Fruit fly (Drosophila melanogaster): Measurements from ENCODE around the gene CG12817.

The CG12817 gene

dm6 chr3R:10268101-10268864 is 43.8 kb upstream of the CG12817 start (continued):
- TF ChIP-seq HLH54F (GFP tag; optimal IDR thresholded peaks at IDR 0.05) (peak; percentile 84), Ravus (GFP tag; IDR thresholded peaks at IDR 0.05) (peak; percentile 35), CG11398 (GFP tag; optimal IDR thresholded peaks at IDR 0.05) (peak; percentile 66), inv (GFP tag; IDR thresholded peaks at IDR 0.05; ENCODE audit: partially characterized antibody) (no peak), usp (GFP tag; optimal IDR thresholded peaks at IDR 0.05) (no peak), pfk (GFP tag; optimal IDR thresholded peaks at IDR 0.05) (no peak), wdn (GFP tag; IDR thresholded peaks at IDR 0.05) (peak; percentile 57; the same call in 1 of the 2 replicates), p53 (GFP tag; optimal IDR thresholded peaks at IDR 0.05) (no peak), insv (GFP tag; optimal IDR thresholded peaks at IDR 0.05) (peak in 1 of 2 experiments; percentile 5), ERR (GFP tag; optimal IDR thresholded peaks at IDR 0.05) (peak; percentile 58), grn (GFP tag; optimal IDR thresholded peaks at IDR 0.05) (peak; percentile 66), sr (GFP tag; IDR thresholded peaks at IDR 0.05) (peak; percentile 92), CG10654 (GFP tag; optimal IDR thresholded peaks at IDR 0.05) (peak; percentile 60), Hr39 (optimal IDR thresholded peaks at IDR 0.05) (no peak), Max (GFP tag; optimal IDR thresholded peaks at IDR 0.05) (peak; percentile 67), nom (GFP tag; optimal IDR thresholded peaks at IDR 0.05) (no peak), chm (GFP tag; IDR thresholded peaks at IDR 0.05) (peak; percentile 65; the same call in 1 of the 2 replicates), CG6765 (GFP tag; optimal IDR thresholded peaks at IDR 0.05) (peak; percentile 87), CG9932 (GFP tag; IDR thresholded peaks at IDR 0.05) (peak; percentile 73), CG12071 (GFP tag; optimal IDR thresholded peaks at IDR 0.05) (peak; percentile 68), yki (optimal IDR thresholded peaks at IDR 0.05) (no peak), mam (GFP tag; optimal IDR thresholded peaks at IDR 0.05) (peak; percentile 87), Hmx (GFP tag; optimal IDR thresholded peaks at IDR 0.05) (peak; percentile 62), CG12236 (GFP tag; optimal IDR thresholded peaks at IDR 0.05) (peak; percentile 24), CG17802 (tag; optimal IDR thresholded peaks at IDR 0.05) (peak; percentile 33), CG12104 (GFP tag; optimal IDR thresholded peaks at IDR 0.05) (peak; percentile 84), CG8290 (GFP tag; optimal IDR thresholded peaks at IDR 0.05) (no peak), CG8290 (tag; optimal IDR thresholded peaks at IDR 0.05) (peak in 1 of 2 experiments; percentile 72), shn (GFP tag; optimal IDR thresholded peaks at IDR 0.05) (peak; percentile 76), Dll (GFP tag; IDR thresholded peaks at IDR 0.05; ENCODE audit: partially characterized antibody) (no peak), CG17361 (GFP tag; IDR thresholded peaks at IDR 0.05) (peak; percentile 86), Dip3 (GFP tag; optimal IDR thresholded peaks at IDR 0.05) (peak; percentile 88), Gug (GFP tag; IDR thresholded peaks at IDR 0.05) (peak; percentile 71; the same call in 3 of the 4 replicates), Nf-YA (GFP tag; IDR thresholded peaks at IDR 0.05) (0 out of 2 replicates have a peak, but pooled peaks have one; percentile 10), tll (GFP tag; optimal IDR thresholded peaks at IDR 0.05) (no peak), lilli (GFP tag; optimal IDR thresholded peaks at IDR 0.05) (peak; percentile 89), CG10543 (GFP tag; optimal IDR thresholded peaks at IDR 0.05) (peak; percentile 88), bab2 (GFP tag; optimal IDR thresholded peaks at IDR 0.05) (peak; percentile 68), dmrt99B (tag; optimal IDR thresholded peaks at IDR 0.05) (peak; percentile 91), Aef1 (GFP tag; IDR thresholded peaks at IDR 0.05) (peak; percentile 74), NK7.1 (GFP tag; optimal IDR thresholded peaks at IDR 0.05) (peak; percentile 63), CG10431 (GFP tag; optimal IDR thresholded peaks at IDR 0.05) (no peak), CG4282 (GFP tag; optimal IDR thresholded peaks at IDR 0.05) (no peak), CG9609 (GFP tag; optimal IDR thresholded peaks at IDR 0.05) (peak; percentile 84), cwo (GFP tag; optimal IDR thresholded peaks at IDR 0.05) (peak; percentile 84), Bdp1 (GFP tag; optimal IDR thresholded peaks at IDR 0.05) (peak; percentile 2), Oli (tag; optimal IDR thresholded peaks at IDR 0.05) (peak; percentile 92), Fer2 (tag; optimal IDR thresholded peaks at IDR 0.05) (peak; percentile 58), fd102C (GFP tag; optimal IDR thresholded peaks at IDR 0.05) (no peak), repo (GFP tag; optimal IDR thresholded peaks at IDR 0.05) (peak; percentile 69), CG32532 (GFP tag; IDR thresholded peaks at IDR 0.05) (peak; percentile 77)
